Fruit fly (Drosophila melanogaster) whole organism, embryonic: ENCODE measurements around the gene Kah.

ENCODE experiments used
- Adf1 ChIP-seq: fragments of 200-800 bp; sonication (Bioruptor generic); IDR thresholded peaks from 2 replicates; pipeline ENCODE4 v1.3.6; 2022; ENCODE audit warnings: missing biosample characterization, missing genetic modification characterization
- BEAF-32 ChIP-seq: fragments of 200-800 bp; sonication (Bioruptor generic); optimal IDR thresholded peaks from 3 replicates; lab custom pipeline; 2017; ENCODE audit warnings: missing biosample characterization, missing genetic modification characterization, mild to moderate bottlenecking, moderate library complexity, missing genetic modification reagents
- C15 ChIP-seq: fragments of 200-800 bp; sonication (Bioruptor generic); IDR thresholded peaks from 3 replicates; pipeline ENCODE4 v1.3.6; 2022; ENCODE audit warnings: missing biosample characterization, missing genetic modification characterization
- CG10462 ChIP-seq: fragments of 200-800 bp; sonication (Bioruptor generic); optimal IDR thresholded peaks from 2 replicates; lab custom pipeline; 2016; ENCODE audit warnings: missing biosample characterization, missing genetic modification characterization
- CG10565 ChIP-seq: fragments of 200-800 bp; sonication (Bioruptor generic); optimal IDR thresholded peaks from 3 replicates; lab custom pipeline; 2016; ENCODE audit warnings: missing biosample characterization, mild to moderate bottlenecking, missing genetic modification characterization
- CG16813 ChIP-seq: fragments of 200-800 bp; sonication (Bioruptor generic); IDR thresholded peaks from 3 replicates; pipeline ENCODE4 v1.3.6; 2022; ENCODE audit warnings: missing biosample characterization, missing genetic modification characterization; ENCODE audit not compliant: partially characterized antibody
- CG17385 ChIP-seq: fragments of 200-800 bp; sonication (Bioruptor generic); optimal IDR thresholded peaks from 3 replicates; lab custom pipeline; 2018; ENCODE audit warnings: missing biosample characterization, mild to moderate bottlenecking, missing genetic modification characterization
- CG2199 ChIP-seq: fragments of 200-800 bp; sonication (Bioruptor generic); IDR thresholded peaks from 3 replicates; pipeline ENCODE4 v1.3.6; 2022; ENCODE audit warnings: missing biosample characterization, missing genetic modification characterization
- CG30403 ChIP-seq: fragments of 200-800 bp; sonication (Bioruptor generic); optimal IDR thresholded peaks from 3 replicates; lab custom pipeline; 2016; ENCODE audit warnings: missing biosample characterization, missing genetic modification characterization
- CG32532 ChIP-seq: fragments of 200-800 bp; sonication (Bioruptor generic); IDR thresholded peaks from 2 replicates; pipeline ENCODE4 v1.3.6; 2022; ENCODE audit warnings: missing biosample characterization, missing genetic modification characterization
- CG33557 ChIP-seq: fragments of 200-800 bp; sonication (Bioruptor generic); optimal IDR thresholded peaks from 2 replicates; lab custom pipeline; 2019; ENCODE audit warnings: missing biosample characterization, mild to moderate bottlenecking, missing genetic modification characterization, moderate library complexity
- CG34224 ChIP-seq: fragments of 200-800 bp; sonication (Bioruptor generic); IDR thresholded peaks from 3 replicates; pipeline ENCODE4 v1.3.6; 2022; ENCODE audit warnings: missing biosample characterization, missing genetic modification characterization; ENCODE audit not compliant: partially characterized antibody
- CG4854 ChIP-seq: fragments of 200-800 bp; sonication (Bioruptor generic); optimal IDR thresholded peaks from 2 replicates; lab custom pipeline; 2016; ENCODE audit warnings: missing biosample characterization, missing genetic modification characterization, inconsistent platforms
- CG7556 ChIP-seq: fragments of 200-800 bp; sonication (Bioruptor generic); optimal IDR thresholded peaks from 2 replicates; lab custom pipeline; 2017; ENCODE audit warnings: missing biosample characterization, mild to moderate bottlenecking, missing genetic modification characterization
- CG7928 ChIP-seq: fragments of 200-800 bp; sonication (Bioruptor generic); optimal IDR thresholded peaks from 2 replicates; lab custom pipeline; 2017; ENCODE audit warnings: missing biosample characterization, mild to moderate bottlenecking, missing genetic modification characterization
- Dfd ChIP-seq, 2 experiments: fragments of >200 bp; optimal IDR thresholded peaks; 2 replicates each; lab custom pipeline; 2017; ENCODE audit warnings: missing biosample characterization in 2 of 2, missing genetic modification characterization in 2 of 2
- Dll ChIP-seq: fragments of 200-800 bp; sonication (Bioruptor generic); IDR thresholded peaks from 4 replicates; pipeline ENCODE4 v1.3.6; 2022; ENCODE audit warnings: missing biosample characterization, missing genetic modification characterization; ENCODE audit not compliant: partially characterized antibody
- Doc2 ChIP-seq: fragments of 200-800 bp; sonication (Bioruptor generic); IDR thresholded peaks from 2 replicates; pipeline ENCODE4 v1.3.6; 2022; ENCODE audit warnings: missing biosample characterization, missing genetic modification characterization
- Doc3 ChIP-seq: fragments of 200-800 bp; sonication (Bioruptor generic); IDR thresholded peaks from 3 replicates; pipeline ENCODE4 v1.3.6; 2022; ENCODE audit warnings: missing biosample characterization, missing genetic modification characterization; ENCODE audit not compliant: partially characterized antibody
- Dref ChIP-seq: fragments of 200-800 bp; sonication (Bioruptor generic); IDR thresholded peaks from 2 replicates; pipeline ENCODE4 v1.3.6; 2022; ENCODE audit warnings: missing biosample characterization, missing genetic modification characterization
- Drgx ChIP-seq: fragments of 200-800 bp; sonication (Bioruptor generic); IDR thresholded peaks from 2 replicates; pipeline ENCODE4 v1.3.6; 2022; ENCODE audit warnings: missing biosample characterization, missing genetic modification characterization
- Elba2 ChIP-seq: fragments of 200-800 bp; sonication (Bioruptor generic); optimal IDR thresholded peaks from 3 replicates; lab custom pipeline; 2016; ENCODE audit warnings: missing biosample characterization, missing genetic modification characterization
- Fer2 ChIP-seq: fragments of 200-800 bp; sonication (Bioruptor generic); optimal IDR thresholded peaks from 2 replicates; lab custom pipeline; 2018; ENCODE audit warnings: missing biosample characterization, mild to moderate bottlenecking, missing genetic modification characterization, moderate library complexity
- HLH3B ChIP-seq: fragments of 200-800 bp; sonication (Bioruptor generic); IDR thresholded peaks from 2 replicates; pipeline ENCODE4 v1.3.6; 2022; ENCODE audit warnings: missing biosample characterization, missing genetic modification characterization
- HmgZ ChIP-seq: fragments of 200-800 bp; sonication (Bioruptor generic); optimal IDR thresholded peaks from 2 replicates; lab custom pipeline; 2018; ENCODE audit warnings: missing biosample characterization, mild to moderate bottlenecking, missing genetic modification characterization
- Lim3 ChIP-seq: fragments of 200-800 bp; sonication (Bioruptor generic); IDR thresholded peaks from 2 replicates; pipeline ENCODE4 v1.3.6; 2022; ENCODE audit warnings: missing biosample characterization, missing genetic modification characterization
- MTF-1 ChIP-seq: fragments of 200-800 bp; sonication (Bioruptor generic); optimal IDR thresholded peaks from 2 replicates; lab custom pipeline; 2018; ENCODE audit warnings: missing biosample characterization, mild to moderate bottlenecking, missing genetic modification characterization, borderline replicate concordance
- Oli ChIP-seq: fragments of 200-800 bp; sonication (Bioruptor generic); optimal IDR thresholded peaks from 2 replicates; lab custom pipeline; 2018; ENCODE audit warnings: missing biosample characterization, mild to moderate bottlenecking, missing genetic modification characterization, moderate library complexity
- Pdp1 ChIP-seq, 2 experiments: fragments of 200-800 bp; sonication (Bioruptor generic); optimal IDR thresholded peaks; 3 replicates each; lab custom pipeline; 2016; ENCODE audit warnings: missing biosample characterization in 2 of 2, missing genetic modification characterization in 2 of 2, mild to moderate bottlenecking in 1 of 2, moderate library complexity in 1 of 2
- Sin3A ChIP-seq: fragments of >200 bp; optimal IDR thresholded peaks from 2 replicates; lab custom pipeline; 2018
- Stat92E ChIP-seq, 3 experiments: fragments of >200 bp in 2 of 3; fragments of 200-800 bp in 1 of 3; sonication (Bioruptor generic) in 1 of 3; optimal IDR thresholded peaks; 2 replicates each; lab custom pipeline; 2017 to 2019; ENCODE audit warnings: missing biosample characterization in 3 of 3, missing genetic modification characterization in 3 of 3, mild to moderate bottlenecking in 1 of 3, moderate library complexity in 1 of 3
- ap ChIP-seq: fragments of 200-800 bp; sonication (Bioruptor generic); IDR thresholded peaks from 2 replicates; pipeline ENCODE4 v1.3.6; 2022; ENCODE audit warnings: missing biosample characterization, missing genetic modification characterization
- ara ChIP-seq: fragments of 200-800 bp; sonication (Bioruptor generic); IDR thresholded peaks from 2 replicates; pipeline ENCODE4 v1.3.6; 2022; ENCODE audit warnings: missing biosample characterization, missing genetic modification characterization
- ato ChIP-seq: fragments of 200-800 bp; sonication (Bioruptor generic); IDR thresholded peaks from 2 replicates; pipeline ENCODE4 v1.3.6; 2022; ENCODE audit warnings: missing biosample characterization, missing genetic modification characterization; ENCODE audit not compliant: partially characterized antibody
- btn ChIP-seq: fragments of 200-800 bp; sonication (Bioruptor generic); optimal IDR thresholded peaks from 2 replicates; lab custom pipeline; 2016; ENCODE audit warnings: missing biosample characterization, missing genetic modification characterization
- chif ChIP-seq, 2 experiments: fragments of 200-800 bp; sonication (Bioruptor generic); optimal IDR thresholded peaks; 3 replicates each; lab custom pipeline; 2016; ENCODE audit warnings: missing biosample characterization in 2 of 2, missing genetic modification characterization in 2 of 2
- ci ChIP-seq: fragments of 200-800 bp; sonication (Bioruptor generic); IDR thresholded peaks from 3 replicates; pipeline ENCODE4 v1.3.6; 2022; ENCODE audit warnings: missing biosample characterization, missing genetic modification characterization
- danr ChIP-seq: fragments of 200-800 bp; sonication (Bioruptor generic); IDR thresholded peaks from 2 replicates; pipeline ENCODE4 v1.3.6; 2022; ENCODE audit warnings: missing biosample characterization, missing genetic modification characterization
- dati ChIP-seq: fragments of 200-800 bp; sonication (Bioruptor generic); IDR thresholded peaks from 2 replicates; pipeline ENCODE4 v1.3.6; 2022; ENCODE audit warnings: missing biosample characterization, missing genetic modification characterization
- dm ChIP-seq: fragments of 200-800 bp; sonication (Bioruptor generic); optimal IDR thresholded peaks from 3 replicates; lab custom pipeline; 2016; ENCODE audit warnings: missing biosample characterization, missing genetic modification characterization
- emc ChIP-seq: fragments of 200-800 bp; sonication (Bioruptor generic); optimal IDR thresholded peaks from 2 replicates; lab custom pipeline; 2016; ENCODE audit warnings: missing biosample characterization, missing genetic modification characterization
- eyg ChIP-seq: fragments of 200-800 bp; sonication (Bioruptor generic); optimal IDR thresholded peaks from 3 replicates; lab custom pipeline; 2016; ENCODE audit warnings: missing biosample characterization, missing genetic modification characterization
- fru ChIP-seq: fragments of >200 bp; optimal IDR thresholded peaks from 2 replicates; lab custom pipeline; 2017
- gem ChIP-seq: fragments of 200-800 bp; sonication (Bioruptor generic); optimal IDR thresholded peaks from 2 replicates; lab custom pipeline; 2019; ENCODE audit warnings: missing biosample characterization, mild to moderate bottlenecking, missing genetic modification characterization, moderate library complexity
- ham ChIP-seq: fragments of 200-800 bp; sonication (Bioruptor generic); IDR thresholded peaks from 2 replicates; pipeline ENCODE4 v1.3.6; 2022; ENCODE audit warnings: missing biosample characterization, missing genetic modification characterization
- hkb ChIP-seq, 2 experiments: fragments of 200-800 bp in 1 of 2; fragments of >200 bp in 1 of 2; sonication (Bioruptor generic) in 1 of 2; IDR thresholded peaks in 1 of 2; optimal IDR thresholded peaks in 1 of 2; 2 replicates each; pipeline versions ENCODE4 v1.3.6 to Lab custom; 2017 to 2022; ENCODE audit warnings: missing biosample characterization in 1 of 2, missing genetic modification characterization in 1 of 2
- inv ChIP-seq: fragments of 200-800 bp; sonication (Bioruptor generic); IDR thresholded peaks from 2 replicates; pipeline ENCODE4 v1.3.6; 2022; ENCODE audit warnings: missing biosample characterization, missing genetic modification characterization; ENCODE audit not compliant: partially characterized antibody
- mirr ChIP-seq: fragments of 200-800 bp; sonication (Bioruptor generic); optimal IDR thresholded peaks from 3 replicates; lab custom pipeline; 2018; ENCODE audit warnings: missing biosample characterization, mild to moderate bottlenecking, missing genetic modification characterization
- phol ChIP-seq: fragments of 200-800 bp; sonication (Bioruptor generic); optimal IDR thresholded peaks from 3 replicates; lab custom pipeline; 2018; ENCODE audit warnings: missing biosample characterization, mild to moderate bottlenecking, missing genetic modification characterization, moderate library complexity
- pzg ChIP-seq: fragments of 200-800 bp; sonication (Bioruptor generic); optimal IDR thresholded peaks from 3 replicates; lab custom pipeline; 2018; ENCODE audit warnings: missing biosample characterization, mild to moderate bottlenecking, missing genetic modification characterization, moderate library complexity
- sr ChIP-seq: fragments of 200-800 bp; sonication (Bioruptor generic); IDR thresholded peaks from 3 replicates; pipeline ENCODE4 v1.3.6; 2022; ENCODE audit warnings: missing biosample characterization, missing genetic modification characterization

The Kah gene

dm6 chr3L:593102-593501, 4.0 kb upstream of the Kah start, which contains the start of gene MED14 (continued):
- TF ChIP-seq fru (lab: Kevin White, UChicago): no peak
- no peak for TF ChIP-seq Dfd (GFP tag; optimal IDR thresholded peaks at IDR 0.05; lab: Kevin White, UChicago)
- TF ChIP-seq emc (GFP tag; lab: Kevin White, UChicago): no peak
- TF ChIP-seq danr (GFP tag; lab: Robert Waterston, UW): no peak
- no peak for TF ChIP-seq sr (GFP tag; lab: Robert Waterston, UW)
- TF ChIP-seq Fer2 (tag; lab: Kevin White, UChicago): no peak
- TF ChIP-seq btn (GFP tag; lab: Kevin White, UChicago): no peak
- no peak for TF ChIP-seq CG33557 (GFP tag; lab: Kevin White, UChicago)
- TF ChIP-seq BEAF-32 (GFP tag; lab: Kevin White, UChicago): peak; percentile 59
- TF ChIP-seq Dref (GFP tag; lab: Robert Waterston, UW): peak; percentile 86
- no peak for TF ChIP-seq ara (GFP tag; lab: Robert Waterston, UW)
- peak; percentile 67 for TF ChIP-seq CG34224 (GFP tag; lab: Robert Waterston, UW)
- no peak for TF ChIP-seq ci (GFP tag; lab: Robert Waterston, UW)
- no peak for TF ChIP-seq ham (GFP tag; lab: Robert Waterston, UW)
- TF ChIP-seq Pdp1 (GFP tag; optimal IDR thresholded peaks at IDR 0.05; lab: Kevin White, UChicago): no peak
- no peak for TF ChIP-seq Oli
- TF ChIP-seq eyg (GFP tag; lab: Kevin White, UChicago): no peak
- peak; percentile 46; the same call in 1 of the 3 replicates for TF ChIP-seq Doc3 (GFP tag; lab: Robert Waterston, UW)
- no peak for TF ChIP-seq dati (GFP tag; lab: Robert Waterston, UW)
- no peak for TF ChIP-seq CG10462 (GFP tag; lab: Kevin White, UChicago)
- TF ChIP-seq CG7556 (GFP tag; lab: Kevin White, UChicago): no peak
- TF ChIP-seq dm (GFP tag; lab: Kevin White, UChicago): no peak
- peak; percentile 43; the same call in 1 of the 2 replicates for TF ChIP-seq ato (GFP tag; lab: Robert Waterston, UW)
- TF ChIP-seq HLH3B (GFP tag; lab: Robert Waterston, UW): no peak
- peak; percentile 46 for TF ChIP-seq phol (tag; lab: Kevin White, UChicago)
- peak; percentile 67; the same call in 3 of the 4 replicates for TF ChIP-seq Dll (GFP tag; lab: Robert Waterston, UW)
- no peak for TF ChIP-seq CG2199 (GFP tag; lab: Robert Waterston, UW)
- TF ChIP-seq inv (GFP tag; lab: Robert Waterston, UW): 0 out of 2 replicates have a peak, but pooled peaks have one; percentile 12
- no peak for TF ChIP-seq CG32532 (GFP tag; lab: Robert Waterston, UW)
- TF ChIP-seq Lim3 (GFP tag; lab: Robert Waterston, UW): no peak
- TF ChIP-seq mirr (GFP tag; lab: Kevin White, UChicago): no peak
- TF ChIP-seq CG16813 (GFP tag; lab: Robert Waterston, UW): peak; percentile 65
- peak in 1 of 3 experiments; percentile 7 for TF ChIP-seq Stat92E (GFP tag; optimal IDR thresholded peaks at IDR 0.05; lab: Kevin White, UChicago)
- TF ChIP-seq CG4854 (GFP tag; lab: Kevin White, UChicago): no peak
- no peak for TF ChIP-seq Doc2
- TF ChIP-seq HmgZ: peak; percentile 41
- no peak for TF ChIP-seq hkb (optimal IDR thresholded peaks at IDR 0.05; lab: Kevin White, UChicago)
- TF ChIP-seq hkb (GFP tag; IDR thresholded peaks at IDR 0.05; lab: Robert Waterston, UW): peak; percentile 44
- TF ChIP-seq gem (tag; lab: Kevin White, UChicago): no peak
- peak; percentile 38 for TF ChIP-seq Elba2 (GFP tag; lab: Kevin White, UChicago)
- TF ChIP-seq CG7928 (GFP tag; lab: Kevin White, UChicago): no peak
- no peak for TF ChIP-seq CG10565 (GFP tag; lab: Kevin White, UChicago)
- TF ChIP-seq Drgx: no peak
- no peak for TF ChIP-seq MTF-1 (GFP tag; lab: Kevin White, UChicago)
- no peak for TF ChIP-seq C15 (GFP tag; lab: Robert Waterston, UW)
- no peak for TF ChIP-seq ap
- TF ChIP-seq chif (GFP tag; optimal IDR thresholded peaks at IDR 0.05; lab: Kevin White, UChicago): no peak
- TF ChIP-seq Adf1 (GFP tag; lab: Robert Waterston, UW): peak; percentile 10; the same call in 1 of the 2 replicates
- TF ChIP-seq Sin3A (lab: Kevin White, UChicago): peak; percentile 58
- no peak for TF ChIP-seq CG17385 (GFP tag; lab: Kevin White, UChicago)
- no peak for TF ChIP-seq CG30403 (GFP tag; lab: Kevin White, UChicago)
- TF ChIP-seq pzg (GFP tag; lab: Kevin White, UChicago): peak; percentile 70
